Worm (Caenorhabditis elegans) whole organism, L4 larva: ENCODE results near the gene F33G12.3.
A peak's percentile ranks its signal among the peaks of the same experiment; 100 is the strongest.

Experiments
- D1046.2 ChIP-seq: fragments of 200-800 bp; sonication (Bioruptor generic); IDR thresholded peaks from 2 replicates; pipeline ENCODE4 v1.3.6; 2022; ENCODE audit warnings: missing genetic modification characterization, missing compliant biosample characterization
- F26F4.8 ChIP-seq: fragments of 200-800 bp; sonication (Bioruptor generic); conservative IDR thresholded peaks from 2 replicates; pipeline ENCODE4 v1.3.6; 2022; ENCODE audit warnings: missing genetic modification characterization, missing compliant biosample characterization
- F37D6.2 ChIP-seq: sonication (generic microtip); optimal IDR thresholded peaks from 2 replicates; lab custom pipeline; 2016; ENCODE audit warnings: mild to moderate bottlenecking, missing genetic modification characterization, missing compliant biosample characterization
- R02D3.7 ChIP-seq: fragments of 150-350 bp; sonication (generic microtip); optimal IDR thresholded peaks from 3 replicates; lab custom pipeline; 2014; ENCODE audit warnings: missing biosample characterization, missing genetic modification characterization
- T20F7.1 ChIP-seq: fragments of 200-800 bp; sonication (Bioruptor generic); optimal IDR thresholded peaks from 2 replicates; lab custom pipeline; 2018; ENCODE audit warnings: mild to moderate bottlenecking, missing genetic modification characterization, missing compliant biosample characterization
- Y105C5A.15 ChIP-seq: fragments of 200-800 bp; sonication (Bioruptor generic); IDR thresholded peaks from 2 replicates; pipeline ENCODE4 v1.3.6; 2022; ENCODE audit warnings: missing genetic modification characterization, missing compliant biosample characterization
- Y48G9A.11 ChIP-seq: fragments of 200-800 bp; sonication (Bioruptor generic); IDR thresholded peaks from 2 replicates; pipeline ENCODE4 v1.3.6; 2022; ENCODE audit warnings: missing genetic modification reagents, missing genetic modification characterization, missing compliant biosample characterization
- Y5F2A.4 ChIP-seq: fragments of 200-800 bp; sonication (Bioruptor generic); optimal IDR thresholded peaks from 2 replicates; lab custom pipeline; 2018; ENCODE audit warnings: mild to moderate bottlenecking, missing genetic modification characterization, missing compliant biosample characterization
- aha-1 ChIP-seq: fragments of 150-350 bp; peaks from one replicate; lab custom pipeline; 2014; ENCODE audit warnings: missing biosample characterization, missing genetic modification characterization
- ama-1 ChIP-seq: fragments of 150-350 bp; optimal IDR thresholded peaks from 2 replicates; lab custom pipeline; 2014; ENCODE audit warnings: inconsistent platforms, mixed read lengths
- arid-1 ChIP-seq: fragments of 200-800 bp; sonication (Bioruptor generic); conservative IDR thresholded peaks from 2 replicates; pipeline ENCODE4 v1.3.6; 2022; ENCODE audit warnings: missing genetic modification reagents, missing genetic modification characterization, missing compliant biosample characterization
- ceh-32 ChIP-seq: sonication (generic microtip); optimal IDR thresholded peaks from 2 replicates; lab custom pipeline; 2016; ENCODE audit warnings: mild to moderate bottlenecking, missing genetic modification characterization, missing compliant biosample characterization; ENCODE audit not compliant: poor library complexity
- ceh-44 ChIP-seq: fragments of 200-800 bp; sonication (Bioruptor generic); IDR thresholded peaks from 2 replicates; pipeline ENCODE4 v1.3.6; 2022; ENCODE audit warnings: missing genetic modification reagents, missing genetic modification characterization, missing compliant biosample characterization
- ceh-62 ChIP-seq: sonication (generic microtip); optimal IDR thresholded peaks from 2 replicates; lab custom pipeline; 2017; ENCODE audit warnings: missing biosample characterization, missing genetic modification characterization
- ces-1 ChIP-seq: fragments of 150-350 bp; sonication (generic microtip); optimal IDR thresholded peaks from 4 replicates; lab custom pipeline; 2014; ENCODE audit warnings: missing biosample characterization, missing genetic modification reagents, missing genetic modification characterization
- ctbp-1 ChIP-seq: fragments of 200-800 bp; sonication (Bioruptor generic); IDR thresholded peaks from 2 replicates; pipeline ENCODE4 v1.3.6; 2022; ENCODE audit warnings: missing genetic modification reagents, missing genetic modification characterization, missing compliant biosample characterization
- daf-8 ChIP-seq: fragments of 200-800 bp; sonication (Bioruptor generic); IDR thresholded peaks from 2 replicates; pipeline ENCODE4 v1.3.6; 2022; ENCODE audit warnings: missing genetic modification characterization, missing compliant biosample characterization
- dmd-6 ChIP-seq: fragments of 200-800 bp; sonication (Bioruptor generic); IDR thresholded peaks from 2 replicates; pipeline ENCODE4 v1.3.6; 2022; ENCODE audit warnings: missing genetic modification reagents, missing genetic modification characterization, missing compliant biosample characterization
- dmd-8 ChIP-seq: fragments of 200-800 bp; sonication (Bioruptor generic); IDR thresholded peaks from 2 replicates; pipeline ENCODE4 v1.3.6; 2022; ENCODE audit warnings: missing genetic modification characterization, missing compliant biosample characterization
- dve-1 ChIP-seq: sonication (generic microtip); optimal IDR thresholded peaks from 2 replicates; lab custom pipeline; 2017; ENCODE audit warnings: antibody characterized with exemption, mild to moderate bottlenecking, missing genetic modification characterization, missing compliant biosample characterization; ENCODE audit not compliant: insufficient read depth
- gei-8 ChIP-seq: fragments of 200-800 bp; sonication (Bioruptor generic); optimal IDR thresholded peaks from 2 replicates; lab custom pipeline; 2018; ENCODE audit warnings: mild to moderate bottlenecking, missing genetic modification characterization, missing compliant biosample characterization
- hlh-11 ChIP-seq: fragments of 200-800 bp; sonication (Bioruptor generic); optimal IDR thresholded peaks from 2 replicates; lab custom pipeline; 2018; ENCODE audit warnings: mild to moderate bottlenecking, missing genetic modification characterization, missing compliant biosample characterization
- hlh-30 ChIP-seq: sonication (generic microtip); optimal IDR thresholded peaks from 2 replicates; lab custom pipeline; 2017; ENCODE audit warnings: antibody characterized with exemption, mild to moderate bottlenecking, missing genetic modification characterization, missing compliant biosample characterization; ENCODE audit not compliant: insufficient read depth
- jun-1 ChIP-seq: fragments of 150-350 bp; optimal IDR thresholded peaks from 2 replicates; lab custom pipeline; 2014; ENCODE audit warnings: missing biosample characterization, missing genetic modification reagents, missing genetic modification characterization
- lin-1 ChIP-seq: fragments of 200-800 bp; sonication (Bioruptor generic); IDR thresholded peaks from 2 replicates; pipeline ENCODE4 v1.3.6; 2022; ENCODE audit warnings: missing genetic modification reagents, missing genetic modification characterization, missing compliant biosample characterization
- lin-15B ChIP-seq: fragments of 150-350 bp; sonication (generic microtip); optimal IDR thresholded peaks from 3 replicates; lab custom pipeline; 2014; ENCODE audit warnings: missing biosample characterization, missing genetic modification characterization
- lin-38 ChIP-seq: fragments of 200-800 bp; sonication (Bioruptor generic); IDR thresholded peaks from 2 replicates; pipeline ENCODE4 v1.3.6; 2022; ENCODE audit warnings: missing genetic modification reagents, missing genetic modification characterization, missing compliant biosample characterization
- lir-3 ChIP-seq: sonication (generic microtip); optimal IDR thresholded peaks from 2 replicates; lab custom pipeline; 2016; ENCODE audit warnings: mild to moderate bottlenecking, missing genetic modification characterization, missing compliant biosample characterization
- lsy-2 ChIP-seq, 2 experiments: fragments of 150-350 bp in 1 of 2; sonication (generic microtip) in 1 of 2; optimal IDR thresholded peaks; 2 replicates each; lab custom pipeline; 2014 to 2017; ENCODE audit warnings: missing biosample characterization in 2 of 2, missing genetic modification characterization in 2 of 2
- mdl-1 ChIP-seq, 2 experiments: fragments of 150-350 bp in 1 of 2; sonication (generic microtip) in 1 of 2; optimal IDR thresholded peaks; 2 replicates each; lab custom pipeline; 2014 to 2017; ENCODE audit warnings: missing biosample characterization in 2 of 2, missing genetic modification characterization in 2 of 2
- mep-1 ChIP-seq: fragments of 150-350 bp; sonication (generic microtip); optimal IDR thresholded peaks from 3 replicates; lab custom pipeline; 2014; ENCODE audit warnings: missing biosample characterization, missing genetic modification characterization
- mes-2 ChIP-seq: sonication (generic microtip); optimal IDR thresholded peaks from 2 replicates; lab custom pipeline; 2016; ENCODE audit warnings: missing genotype, mild to moderate bottlenecking, missing genetic modification characterization, missing compliant biosample characterization; ENCODE audit not compliant: poor library complexity, severe bottlenecking
- nhr-10 ChIP-seq: fragments of 150-350 bp; optimal IDR thresholded peaks from 2 replicates; lab custom pipeline; 2014; ENCODE audit warnings: missing biosample characterization, missing genetic modification characterization
- nhr-102 ChIP-seq: sonication (generic microtip); optimal IDR thresholded peaks from 2 replicates; lab custom pipeline; 2016; ENCODE audit warnings: mild to moderate bottlenecking, missing genetic modification characterization, moderate library complexity, missing compliant biosample characterization
- nhr-111 ChIP-seq: fragments of 200-800 bp; sonication (Bioruptor generic); optimal IDR thresholded peaks from 2 replicates; lab custom pipeline; 2018; ENCODE audit warnings: mild to moderate bottlenecking, missing genetic modification characterization, missing compliant biosample characterization
- nhr-28 ChIP-seq: fragments of 150-350 bp; optimal IDR thresholded peaks from 2 replicates; lab custom pipeline; 2014; ENCODE audit warnings: missing biosample characterization, missing genetic modification characterization
- nhr-41 ChIP-seq: fragments of 200-800 bp; sonication (Bioruptor generic); IDR thresholded peaks from 2 replicates; pipeline ENCODE4 v1.3.6; 2022; ENCODE audit warnings: missing genetic modification reagents, missing genetic modification characterization, missing compliant biosample characterization
- nhr-6 ChIP-seq: fragments of 150-350 bp; optimal IDR thresholded peaks from 2 replicates; lab custom pipeline; 2014; ENCODE audit warnings: missing biosample characterization, missing genetic modification characterization
- nhr-76 ChIP-seq: fragments of 150-350 bp; optimal IDR thresholded peaks from 2 replicates; lab custom pipeline; 2014; ENCODE audit warnings: missing biosample characterization, missing genetic modification characterization
- nhr-77 ChIP-seq: fragments of 150-350 bp; optimal IDR thresholded peaks from 2 replicates; lab custom pipeline; 2014; ENCODE audit warnings: missing biosample characterization, missing genetic modification characterization
- php-3 ChIP-seq: fragments of 200-800 bp; sonication (Bioruptor generic); IDR thresholded peaks from 2 replicates; pipeline ENCODE4 v1.3.6; 2022; ENCODE audit warnings: missing genetic modification reagents, missing genetic modification characterization, missing compliant biosample characterization
- rbr-2 ChIP-seq: sonication (generic microtip); optimal IDR thresholded peaks from 2 replicates; lab custom pipeline; 2016; ENCODE audit warnings: missing genotype, missing genetic modification characterization, missing compliant biosample characterization
- saeg-2 ChIP-seq: fragments of 200-800 bp; sonication (Bioruptor generic); IDR thresholded peaks from 2 replicates; pipeline ENCODE4 v1.3.6; 2022; ENCODE audit warnings: missing genetic modification reagents, missing genetic modification characterization, missing compliant biosample characterization
- sdz-12 ChIP-seq: fragments of 200-800 bp; sonication (Bioruptor generic); optimal IDR thresholded peaks from 2 replicates; lab custom pipeline; 2018; ENCODE audit warnings: mild to moderate bottlenecking, missing genetic modification characterization, missing compliant biosample characterization
- set-16 ChIP-seq: fragments of 200-800 bp; sonication (Bioruptor generic); IDR thresholded peaks from 2 replicates; pipeline ENCODE4 v1.3.6; 2022; ENCODE audit warnings: missing genetic modification reagents, missing genetic modification characterization, missing compliant biosample characterization
- skn-1 ChIP-seq: fragments of 150-350 bp; optimal IDR thresholded peaks from 2 replicates; lab custom pipeline; 2014; ENCODE audit warnings: missing biosample characterization, missing genetic modification characterization
- snpc-1.2 ChIP-seq: fragments of 200-800 bp; sonication (Bioruptor generic); IDR thresholded peaks from 2 replicates; pipeline ENCODE4 v1.3.6; 2022; ENCODE audit warnings: missing genetic modification reagents, missing genetic modification characterization, missing compliant biosample characterization
- snpc-4 ChIP-seq: fragments of 150-350 bp; optimal IDR thresholded peaks from 2 replicates; lab custom pipeline; 2014; ENCODE audit warnings: missing biosample characterization, missing genetic modification characterization
- vab-7 ChIP-seq: fragments of 200-800 bp; sonication (Bioruptor generic); IDR thresholded peaks from 2 replicates; pipeline ENCODE4 v1.3.6; 2022; ENCODE audit warnings: missing genetic modification reagents, missing genetic modification characterization, missing compliant biosample characterization
- zag-1 ChIP-seq: fragments of 150-350 bp; optimal IDR thresholded peaks from 2 replicates; lab custom pipeline; 2014; ENCODE audit warnings: missing biosample characterization, missing genetic modification characterization
- ztf-11 ChIP-seq: fragments of 150-350 bp; optimal IDR thresholded peaks from 2 replicates; lab custom pipeline; 2014; ENCODE audit warnings: missing biosample characterization, missing genetic modification characterization

F33G12.3 gene

ce11 chrII:5057315-5057714 is 23.5 kb upstream of the F33G12.3 start (continued):
- TF ChIP-seq F26F4.8 (GFP tag; lab: Robert Waterston, UW) = 0 out of 2 replicates have a peak, but pooled peaks have one; percentile 27
- no peak for TF ChIP-seq lir-3
- TF ChIP-seq dmd-6 (GFP tag; lab: Robert Waterston, UW) = peak; percentile 73
- TF ChIP-seq skn-1 (tag; lab: Kevin White, UChicago) = no peak
- TF ChIP-seq dve-1 (tag; lab: Kevin White, UChicago) = peak; percentile 65
- peak; percentile 23 for TF ChIP-seq ceh-32 (tag; lab: Kevin White, UChicago)
- no peak for TF ChIP-seq nhr-6 (tag; lab: Kevin White, UChicago)
- no peak for TF ChIP-seq gei-8 (GFP tag; lab: Kevin White, UChicago)
- TF ChIP-seq mdl-1 (tag; optimal IDR thresholded peaks at IDR 0.05; lab: Kevin White, UChicago) = peak in 1 of 2 experiments; percentile 55
- TF ChIP-seq lsy-2 (tag; optimal IDR thresholded peaks at IDR 0.05; lab: Kevin White, UChicago) = peak; percentile 15 to 84
- peak; percentile 93 for TF ChIP-seq snpc-4
- peak; percentile 76 for TF ChIP-seq mep-1 (tag; lab: Kevin White, UChicago)
- TF ChIP-seq ctbp-1 (GFP tag; lab: Robert Waterston, UW) = peak; percentile 39; the same call in 1 of the 2 replicates
- TF ChIP-seq Y5F2A.4 (GFP tag; lab: Kevin White, UChicago) = no peak
- peak; percentile 68 for TF ChIP-seq rbr-2
- TF ChIP-seq hlh-11 (tag; lab: Kevin White, UChicago) = peak; percentile 75
- peak; percentile 83 for TF ChIP-seq arid-1
- TF ChIP-seq ces-1 (GFP tag; lab: Kevin White, UChicago) = no peak
- TF ChIP-seq zag-1 (tag; lab: Kevin White, UChicago) = no peak
- TF ChIP-seq nhr-28 (tag; lab: Kevin White, UChicago) = peak; percentile 38
- TF ChIP-seq ama-1 = no peak
- peak; percentile 61 for TF ChIP-seq vab-7
- peak; percentile 54; the same call in 1 of the 2 replicates for TF ChIP-seq ceh-44 (GFP tag; lab: Robert Waterston, UW)
- peak; percentile 55 for TF ChIP-seq sdz-12 (GFP tag; lab: Kevin White, UChicago)
- TF ChIP-seq Y48G9A.11 = peak; percentile 63
- peak; percentile 85 for TF ChIP-seq mes-2 (tag; lab: Kevin White, UChicago)
- no peak for TF ChIP-seq jun-1 (tag; lab: Kevin White, UChicago)
- peak; percentile 20; the same call in 1 of the 2 replicates for TF ChIP-seq set-16 (GFP tag; lab: Robert Waterston, UW)
- TF ChIP-seq ceh-62 (tag; lab: Kevin White, UChicago) = no peak
- TF ChIP-seq daf-8 (GFP tag; lab: Robert Waterston, UW) = no peak
- peak; percentile 52 for TF ChIP-seq nhr-111 (GFP tag; lab: Kevin White, UChicago)
- no peak for TF ChIP-seq ztf-11 (tag; lab: Kevin White, UChicago)
- peak; percentile 56; the same call in 1 of the 2 replicates for TF ChIP-seq lin-1
- peak; percentile 13 for TF ChIP-seq F37D6.2 (tag; lab: Kevin White, UChicago)
- TF ChIP-seq nhr-10 (tag; lab: Kevin White, UChicago) = no peak
- peak; percentile 51 for TF ChIP-seq hlh-30
- no peak for TF ChIP-seq lin-15B (tag; lab: Kevin White, UChicago)
- no peak for TF ChIP-seq nhr-41
- peak; percentile 48 for TF ChIP-seq T20F7.1
- TF ChIP-seq R02D3.7 = no peak
- no peak for TF ChIP-seq nhr-77 (tag; lab: Kevin White, UChicago)
- TF ChIP-seq php-3 (GFP tag; lab: Robert Waterston, UW) = no peak
- peak; percentile 77 for TF ChIP-seq snpc-1.2
- TF ChIP-seq aha-1 (tag; lab: Kevin White, UChicago) = peak; percentile 27
- 0 out of 2 replicates have a peak, but pooled peaks have one; percentile 66 for TF ChIP-seq saeg-2 (GFP tag; lab: Robert Waterston, UW)
- 0 out of 2 replicates have a peak, but pooled peaks have one; percentile 60 for TF ChIP-seq dmd-8 (GFP tag; lab: Robert Waterston, UW)
- peak; percentile 86; the same call in 1 of the 2 replicates for TF ChIP-seq Y105C5A.15 (GFP tag; lab: Robert Waterston, UW)
- peak; percentile 91 for TF ChIP-seq D1046.2 (GFP tag; lab: Robert Waterston, UW)
- TF ChIP-seq nhr-102 (tag; lab: Kevin White, UChicago) = peak; percentile 60
- TF ChIP-seq lin-38 (GFP tag; lab: Robert Waterston, UW) = peak; percentile 89
- no peak for TF ChIP-seq nhr-76 (tag; lab: Kevin White, UChicago)
